Fruit fly (Drosophila melanogaster): ENCODE measurements around the gene CG32266.

- TF ChIP-seq CG17359 (tag; optimal IDR thresholded peaks at IDR 0.05) (no peak), CG4424 (GFP tag; optimal IDR thresholded peaks at IDR 0.05) (no peak)
These were observed 17.3 kb upstream of the CG32266 start for dm6 chr3L:3773317-3773716.

Data from whole organism, embryonic.